Fruit fly (Drosophila melanogaster): ENCODE data around the gene Nepl11.

Gene Nepl11

DNA sequence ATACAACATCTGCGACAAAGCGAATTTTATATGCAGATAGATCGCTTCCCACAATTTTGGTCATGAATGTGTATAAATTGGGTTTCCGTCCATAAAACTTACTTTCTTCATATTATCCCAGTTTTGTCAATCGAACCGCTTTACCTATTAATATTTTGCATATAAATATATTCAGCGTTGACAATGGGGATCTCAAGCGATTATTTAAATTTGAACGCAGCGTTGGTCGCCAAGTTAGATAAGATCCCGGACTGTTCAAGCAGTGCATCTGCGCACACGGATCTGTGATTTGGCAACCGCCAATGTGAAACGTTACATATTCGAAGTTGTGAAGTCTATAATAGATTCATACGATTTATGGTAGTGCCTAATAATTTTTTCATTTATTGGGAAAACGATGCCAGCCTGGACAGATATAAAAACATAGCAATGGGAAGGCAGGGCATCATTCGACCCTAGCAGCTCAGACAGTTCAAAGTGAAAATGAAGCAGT is 48.0 kb downstream of the Nepl11 start, which contains the start of gene TwdlF:
Gene TwdlF, plus strand, starts transcription at position 443 of the 493 bp plus-strand sequence.
- no peak for TF ChIP-seq CG5204 (GFP tag; optimal IDR thresholded peaks at IDR 0.05)
- TF ChIP-seq Hr96 (GFP tag; optimal IDR thresholded peaks at IDR 0.05), result no peak
- no peak for TF ChIP-seq Clk (GFP tag; optimal IDR thresholded peaks at IDR 0.05)
- TF ChIP-seq bab1 (GFP tag; optimal IDR thresholded peaks at IDR 0.05), result no peak
- no peak for TF ChIP-seq Mnt (GFP tag; optimal IDR thresholded peaks at IDR 0.05)
- TF ChIP-seq toe (GFP tag; optimal IDR thresholded peaks at IDR 0.05), result no peak
- TF ChIP-seq pad (GFP tag; optimal IDR thresholded peaks at IDR 0.05), result no peak
- no peak for TF ChIP-seq CG33017 (tag; optimal IDR thresholded peaks at IDR 0.05)
- no peak for TF ChIP-seq cic (GFP tag; optimal IDR thresholded peaks at IDR 0.05)
- TF ChIP-seq CG11617 (GFP tag; optimal IDR thresholded peaks at IDR 0.05), result no peak
- no peak for TF ChIP-seq CG7101 (tag; optimal IDR thresholded peaks at IDR 0.05)
- no peak for TF ChIP-seq cnc (optimal IDR thresholded peaks at IDR 0.05)
- TF ChIP-seq Crg-1 (GFP tag; optimal IDR thresholded peaks at IDR 0.05), result no peak
- TF ChIP-seq ovo (GFP tag; optimal IDR thresholded peaks at IDR 0.05), result no peak

DNA sequence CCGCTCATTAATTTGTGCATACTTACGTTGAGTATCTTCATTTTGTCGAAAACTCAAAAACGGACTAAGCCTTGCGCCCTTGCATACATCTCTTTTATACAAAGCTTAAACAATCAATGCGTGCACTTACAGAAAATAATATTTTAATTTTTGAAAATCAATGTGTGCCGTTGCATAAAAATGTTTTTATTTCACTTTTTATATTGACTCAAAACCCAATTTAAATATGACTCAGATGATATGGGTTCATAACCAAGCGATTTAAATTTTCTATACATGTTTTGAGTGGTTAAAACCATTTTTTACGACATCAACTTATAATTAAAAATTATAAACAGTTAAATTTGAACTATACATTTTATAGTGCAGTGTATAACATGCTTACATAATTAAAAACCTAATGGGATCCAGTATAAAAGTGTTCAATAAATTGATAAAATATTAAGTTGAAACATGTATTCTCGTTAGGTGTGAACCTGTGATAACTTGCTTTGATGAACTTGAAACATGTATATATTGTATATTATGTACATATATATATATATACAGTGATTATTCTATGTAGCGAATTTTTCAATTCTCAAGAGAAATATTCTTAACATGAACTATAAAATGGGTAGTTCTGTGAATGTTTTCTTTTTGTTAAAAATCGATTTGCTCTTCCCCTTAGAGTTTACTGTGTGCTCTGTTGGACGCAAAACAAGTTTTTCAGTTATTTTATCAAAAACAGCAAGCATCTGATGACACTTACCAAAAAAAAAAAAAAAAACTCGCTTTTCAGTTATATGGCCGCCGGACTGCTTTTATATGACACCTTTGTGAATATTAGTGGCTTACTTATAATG is 51.3 kb downstream of the Nepl11 start, which contains the start of gene CG34305:
Gene CG34305, minus strand, starts transcription at position 51 of the 845 bp plus-strand sequence.
- TF ChIP-seq CG11617 (GFP tag; optimal IDR thresholded peaks at IDR 0.05) (no peak), CG12768 (GFP tag; optimal IDR thresholded peaks at IDR 0.05) (no peak), cic (GFP tag; optimal IDR thresholded peaks at IDR 0.05) (no peak), Crg-1 (GFP tag; optimal IDR thresholded peaks at IDR 0.05) (no peak), CG7045 (GFP tag; optimal IDR thresholded peaks at IDR 0.05) (no peak), ovo (GFP tag; optimal IDR thresholded peaks at IDR 0.05) (no peak), CG33017 (tag; optimal IDR thresholded peaks at IDR 0.05) (no peak), bab1 (GFP tag; optimal IDR thresholded peaks at IDR 0.05) (no peak), CG7101 (tag; optimal IDR thresholded peaks at IDR 0.05) (no peak), CG1620 (GFP tag; optimal IDR thresholded peaks at IDR 0.05) (no peak), Clk (GFP tag; optimal IDR thresholded peaks at IDR 0.05) (no peak), pad (GFP tag; optimal IDR thresholded peaks at IDR 0.05) (no peak), Mnt (GFP tag; optimal IDR thresholded peaks at IDR 0.05) (no peak), CG14711 (tag; optimal IDR thresholded peaks at IDR 0.05) (no peak), toe (GFP tag; optimal IDR thresholded peaks at IDR 0.05) (no peak), tj (GFP tag; optimal IDR thresholded peaks at IDR 0.05) (no peak), cnc (optimal IDR thresholded peaks at IDR 0.05) (no peak), CG5204 (GFP tag; optimal IDR thresholded peaks at IDR 0.05) (no peak), Hr96 (GFP tag; optimal IDR thresholded peaks at IDR 0.05) (no peak), kay (GFP tag; ENCODE audit: borderline replicate concordance) (no peak)
